Worm (Caenorhabditis elegans): Measurements from ENCODE around the gene F53G2.12.

F53G2.12 gene

ce11 chrII:2479047-2479446 lies at the start of gene F53G2.12:
TSS of gene F53G2.12 (minus strand) at chrII:2479090.
- TF ChIP-seq aly-2 (tag; optimal IDR thresholded peaks at IDR 0.05) (no peak), unc-62 (GFP tag; optimal IDR thresholded peaks at IDR 0.05 in 1 of 2) (no peak), unc-62 (tag; optimal IDR thresholded peaks at IDR 0.05) (no peak), snpc-1.2 (GFP tag; IDR thresholded peaks at IDR 0.05) (no peak), R02D3.7 (tag; optimal IDR thresholded peaks at IDR 0.05) (no peak), nhr-11 (tag; optimal IDR thresholded peaks at IDR 0.05) (no peak), dpl-1 (GFP tag; optimal IDR thresholded peaks at IDR 0.05) (peak; percentile 30), lin-38 (GFP tag; IDR thresholded peaks at IDR 0.05) (peak; percentile 45), D1046.2 (GFP tag; IDR thresholded peaks at IDR 0.05) (no peak), unc-130 (GFP tag; optimal IDR thresholded peaks at IDR 0.05) (peak; percentile 10)

ce11 chrII:2526887-2527286 lies 48.0 kb upstream of the F53G2.12 start:
- TF ChIP-seq ceh-28 (tag; optimal IDR thresholded peaks at IDR 0.05) (no peak), snpc-1.2 (GFP tag; IDR thresholded peaks at IDR 0.05) (no peak), dmd-6 (GFP tag; IDR thresholded peaks at IDR 0.05) (no peak), daf-8 (GFP tag; IDR thresholded peaks at IDR 0.05) (no peak), skn-1 (tag; optimal IDR thresholded peaks at IDR 0.05) (no peak), pqm-1 (tag; optimal IDR thresholded peaks at IDR 0.05) (no peak), ztf-11 (tag; optimal IDR thresholded peaks at IDR 0.05) (no peak), zip-2 (tag; optimal IDR thresholded peaks at IDR 0.05) (no peak), T26A8.4 (GFP tag; IDR thresholded peaks at IDR 0.05) (no peak), php-3 (GFP tag; IDR thresholded peaks at IDR 0.05) (no peak), madf-5 (GFP tag; IDR thresholded peaks at IDR 0.05) (no peak), ceh-82 (tag; optimal IDR thresholded peaks at IDR 0.05) (no peak), nhr-102 (tag; optimal IDR thresholded peaks at IDR 0.05) (no peak), lin-1 (GFP tag; IDR thresholded peaks at IDR 0.05) (no peak), F49E8.2 (tag; optimal IDR thresholded peaks at IDR 0.05; ENCODE audit: borderline replicate concordance) (no peak), ZK546.5 (tag; optimal IDR thresholded peaks at IDR 0.05) (no peak), Y5F2A.4 (GFP tag; optimal IDR thresholded peaks at IDR 0.05) (no peak), hlh-30 (tag; optimal IDR thresholded peaks at IDR 0.05; ENCODE audit: insufficient read depth) (no peak), Y48G9A.11 (GFP tag; IDR thresholded peaks at IDR 0.05) (no peak)

ce11 chrII:2525652-2526051 lies 46.8 kb upstream of the F53G2.12 start:
- TF ChIP-seq R02D3.7 (tag; optimal IDR thresholded peaks at IDR 0.05) (no peak), zip-2 (tag; optimal IDR thresholded peaks at IDR 0.05) (no peak), spr-3 (GFP tag; optimal IDR thresholded peaks at IDR 0.05) (no peak), zfp-3 (GFP tag; conservative IDR thresholded peaks at IDR 0.05) (no peak), egl-27 (tag; optimal IDR thresholded peaks at IDR 0.05) (no peak), hlh-30 (tag; optimal IDR thresholded peaks at IDR 0.05; ENCODE audit: insufficient read depth) (no peak), nhr-41 (GFP tag; IDR thresholded peaks at IDR 0.05) (no peak), nhr-76 (tag; optimal IDR thresholded peaks at IDR 0.05) (no peak), arid-1 (GFP tag; conservative IDR thresholded peaks at IDR 0.05) (no peak), mxl-2 (GFP tag; conservative IDR thresholded peaks at IDR 0.05) (no peak), ztf-7 (tag; optimal IDR thresholded peaks at IDR 0.05) (no peak), rbr-2 (tag; optimal IDR thresholded peaks at IDR 0.05) (no peak), ces-1 (GFP tag; optimal IDR thresholded peaks at IDR 0.05) (no peak), duxl-1 (tag; optimal IDR thresholded peaks at IDR 0.05; ENCODE audit: poor library complexity) (no peak), lir-3 (tag; optimal IDR thresholded peaks at IDR 0.05) (no peak), aha-1 (tag) (no peak), F44E2.7 (GFP tag; IDR thresholded peaks at IDR 0.05) (no peak)
